Worm (Caenorhabditis elegans) whole organism, young adult: Measurements from ENCODE around the gene C47A4.5.
A peak's percentile ranks its signal among the peaks of the same experiment; 100 is the strongest.

Experiments
- B0336.3 ChIP-seq: fragments of 200-800 bp; sonication (Bioruptor generic); IDR thresholded peaks from 2 replicates; pipeline ENCODE4 v1.3.6; 2022; ENCODE audit warnings: missing genetic modification characterization, missing compliant biosample characterization
- F10E7.11 ChIP-seq: sonication (generic microtip); optimal IDR thresholded peaks from 2 replicates; lab custom pipeline; 2017; ENCODE audit warnings: mild to moderate bottlenecking, missing genetic modification characterization, moderate library complexity, missing compliant biosample characterization
- F22D6.2 ChIP-seq: sonication (generic microtip); optimal IDR thresholded peaks from 2 replicates; lab custom pipeline; 2016; ENCODE audit warnings: mild to moderate bottlenecking, missing genetic modification characterization, missing compliant biosample characterization
- F33H1.4 ChIP-seq: fragments of 200-800 bp; sonication (Bioruptor generic); IDR thresholded peaks from 2 replicates; pipeline ENCODE4 v1.3.6; 2022; ENCODE audit warnings: missing genetic modification reagents, missing genetic modification characterization, missing compliant biosample characterization
- F57A8.1 ChIP-seq: fragments of 200-800 bp; sonication (Bioruptor generic); optimal IDR thresholded peaks from 2 replicates; lab custom pipeline; 2018; ENCODE audit warnings: mild to moderate bottlenecking, missing genetic modification characterization, moderate library complexity, missing compliant biosample characterization
- K11D2.4 ChIP-seq: fragments of 200-800 bp; sonication (Bioruptor generic); IDR thresholded peaks from 2 replicates; pipeline ENCODE4 v1.3.6; 2022; ENCODE audit warnings: missing genetic modification reagents, missing genetic modification characterization, missing compliant biosample characterization
- K12H6.12 ChIP-seq: fragments of 200-800 bp; sonication (Bioruptor generic); optimal IDR thresholded peaks from 2 replicates; lab custom pipeline; 2018; ENCODE audit warnings: mild to moderate bottlenecking, missing genetic modification characterization, missing compliant biosample characterization
- Y53F4B.3 ChIP-seq: fragments of 200-800 bp; sonication (Bioruptor generic); IDR thresholded peaks from 2 replicates; pipeline ENCODE4 v1.3.6; 2022; ENCODE audit warnings: missing genetic modification reagents, missing genetic modification characterization, missing compliant biosample characterization
- Y95B8A.8 ChIP-seq: fragments of 200-800 bp; sonication (Bioruptor generic); IDR thresholded peaks from 2 replicates; pipeline ENCODE4 v1.3.6; 2022; ENCODE audit warnings: missing genetic modification reagents, missing genetic modification characterization, missing compliant biosample characterization
- aptf-2 ChIP-seq: fragments of 200-800 bp; sonication (Bioruptor generic); conservative IDR thresholded peaks from 2 replicates; pipeline ENCODE4 v1.3.6; 2022; ENCODE audit warnings: missing genetic modification reagents, missing genetic modification characterization, missing compliant biosample characterization
- attf-5 ChIP-seq: fragments of 200-800 bp; sonication (Bioruptor generic); optimal IDR thresholded peaks from 2 replicates; lab custom pipeline; 2018; ENCODE audit warnings: mild to moderate bottlenecking, missing genetic modification characterization, missing compliant biosample characterization
- attf-6 ChIP-seq: fragments of 200-800 bp; sonication (Bioruptor generic); IDR thresholded peaks from 2 replicates; pipeline ENCODE4 v1.3.6; 2022; ENCODE audit warnings: missing genetic modification reagents, missing genetic modification characterization, missing compliant biosample characterization
- bed-1 ChIP-seq: fragments of 200-800 bp; sonication (Bioruptor generic); IDR thresholded peaks from 2 replicates; pipeline ENCODE4 v1.3.6; 2022; ENCODE audit warnings: missing genetic modification reagents, missing genetic modification characterization, missing compliant biosample characterization
- bed-2 ChIP-seq: fragments of 200-800 bp; sonication (Bioruptor generic); IDR thresholded peaks from 2 replicates; pipeline ENCODE4 v1.3.6; 2022; ENCODE audit warnings: missing genetic modification reagents, missing genetic modification characterization, missing compliant biosample characterization
- ceh-40 ChIP-seq: fragments of 200-800 bp; sonication (Bioruptor generic); IDR thresholded peaks from 2 replicates; pipeline ENCODE4 v1.3.6; 2022; ENCODE audit warnings: missing genetic modification characterization, missing compliant biosample characterization
- chd-7 ChIP-seq: sonication (generic microtip); optimal IDR thresholded peaks from 2 replicates; lab custom pipeline; 2016; ENCODE audit warnings: mild to moderate bottlenecking, missing genetic modification characterization, moderate library complexity, missing compliant biosample characterization
- die-1 ChIP-seq: sonication (generic microtip); optimal IDR thresholded peaks from 2 replicates; lab custom pipeline; 2016; ENCODE audit warnings: missing genotype, mild to moderate bottlenecking, missing genetic modification characterization, missing compliant biosample characterization
- egl-44 ChIP-seq: fragments of 200-800 bp; sonication (Bioruptor generic); IDR thresholded peaks from 2 replicates; pipeline ENCODE4 v1.3.6; 2022; ENCODE audit warnings: missing genetic modification reagents, missing genetic modification characterization, missing compliant biosample characterization
- fkh-3 ChIP-seq: sonication (generic microtip); optimal IDR thresholded peaks from 2 replicates; lab custom pipeline; 2016; ENCODE audit warnings: mild to moderate bottlenecking, missing genetic modification characterization, missing compliant biosample characterization
- hlh-12 ChIP-seq: sonication (generic microtip); optimal IDR thresholded peaks from 2 replicates; lab custom pipeline; 2016; ENCODE audit warnings: missing genetic modification characterization, missing compliant biosample characterization
- hmg-1.2 ChIP-seq: fragments of 200-800 bp; sonication (Bioruptor generic); IDR thresholded peaks from 2 replicates; pipeline ENCODE4 v1.3.6; 2022; ENCODE audit warnings: missing genetic modification reagents, missing genetic modification characterization, missing compliant biosample characterization
- lir-1 ChIP-seq: fragments of 200-800 bp; sonication (Bioruptor generic); conservative IDR thresholded peaks from 2 replicates; pipeline ENCODE4 v1.3.6; 2022; ENCODE audit warnings: missing genetic modification reagents, missing genetic modification characterization, missing compliant biosample characterization
- lsl-1 ChIP-seq: fragments of 200-800 bp; sonication (Bioruptor generic); optimal IDR thresholded peaks from 2 replicates; lab custom pipeline; 2018; ENCODE audit warnings: mild to moderate bottlenecking, missing genetic modification characterization, moderate library complexity, missing compliant biosample characterization
- lsy-27 ChIP-seq: sonication (generic microtip); optimal IDR thresholded peaks from 2 replicates; lab custom pipeline; 2017; ENCODE audit warnings: missing genetic modification characterization, mild to moderate bottlenecking, missing compliant biosample characterization, antibody characterized with exemption, missing genotype, borderline replicate concordance; ENCODE audit not compliant: insufficient read depth
- madf-3 ChIP-seq: fragments of 200-800 bp; sonication (Bioruptor generic); IDR thresholded peaks from 2 replicates; pipeline ENCODE4 v1.3.6; 2022; ENCODE audit warnings: missing genetic modification reagents, missing genetic modification characterization, missing compliant biosample characterization
- nfya-2 ChIP-seq: fragments of 200-800 bp; sonication (Bioruptor generic); IDR thresholded peaks from 2 replicates; pipeline ENCODE4 v1.3.6; 2022; ENCODE audit warnings: missing genetic modification reagents, missing genetic modification characterization, missing compliant biosample characterization
- nfyb-1 ChIP-seq: fragments of 200-800 bp; sonication (Bioruptor generic); IDR thresholded peaks from 2 replicates; pipeline ENCODE4 v1.3.6; 2022; ENCODE audit warnings: missing genetic modification reagents, missing genetic modification characterization, missing compliant biosample characterization
- nhr-27 ChIP-seq: fragments of 200-800 bp; sonication (Bioruptor generic); optimal IDR thresholded peaks from 2 replicates; lab custom pipeline; 2018; ENCODE audit warnings: mild to moderate bottlenecking, missing genetic modification characterization, moderate library complexity, missing compliant biosample characterization
- nhr-80 ChIP-seq: sonication (generic microtip); optimal IDR thresholded peaks from 2 replicates; lab custom pipeline; 2016; ENCODE audit warnings: missing genetic modification characterization, missing compliant biosample characterization
- sea-2 ChIP-seq: fragments of 200-800 bp; sonication (Bioruptor generic); IDR thresholded peaks from 2 replicates; pipeline ENCODE4 v1.3.6; 2022; ENCODE audit warnings: missing genetic modification characterization, missing compliant biosample characterization
- snpc-1.1 ChIP-seq: sonication (generic microtip); optimal IDR thresholded peaks from 2 replicates; lab custom pipeline; 2017; ENCODE audit warnings: missing genetic modification characterization, mild to moderate bottlenecking, missing compliant biosample characterization, antibody characterized with exemption, moderate library complexity, missing genotype, missing genetic modification reagents; ENCODE audit not compliant: insufficient read depth
- snpc-3.4 ChIP-seq: sonication (generic microtip); optimal IDR thresholded peaks from 2 replicates; lab custom pipeline; 2017; ENCODE audit warnings: missing genetic modification characterization, mild to moderate bottlenecking, missing compliant biosample characterization, antibody characterized with exemption, moderate library complexity, missing genotype, missing genetic modification reagents
- xnd-1 ChIP-seq: sonication (generic microtip); optimal IDR thresholded peaks from 2 replicates; lab custom pipeline; 2016; ENCODE audit warnings: missing genotype, missing genetic modification reagents, missing genetic modification characterization, missing compliant biosample characterization
- ztf-26 ChIP-seq: sonication (generic microtip); optimal IDR thresholded peaks from 2 replicates; lab custom pipeline; 2017; ENCODE audit warnings: missing genetic modification characterization, missing compliant biosample characterization

C47A4.5 gene

DNA sequence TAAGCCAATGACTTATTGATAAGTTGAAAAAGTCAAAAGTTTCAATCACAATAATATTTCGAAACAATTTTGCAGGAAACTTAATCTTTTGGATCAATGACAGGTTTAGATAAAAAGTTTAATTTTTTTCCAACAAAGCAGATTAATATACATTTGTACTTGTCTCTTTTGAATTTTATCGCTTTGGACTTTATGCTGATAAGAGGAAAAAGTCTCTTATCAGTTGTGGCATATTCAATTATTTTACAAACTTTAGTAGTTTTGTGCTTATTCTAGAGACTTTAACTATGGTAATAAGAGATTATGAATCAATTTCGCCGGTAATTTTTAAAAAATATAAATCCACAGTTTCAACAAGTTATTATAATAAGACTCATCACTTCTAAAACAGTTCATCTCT, 17.6 kb upstream of the C47A4.5 start:
- TF ChIP-seq attf-5 (GFP tag; lab: Kevin White, UChicago) (no peak), ceh-40 (GFP tag; lab: Robert Waterston, UW) (no peak), Y53F4B.3 (GFP tag; lab: Robert Waterston, UW) (no peak), F57A8.1 (GFP tag; lab: Kevin White, UChicago) (no peak), lir-1 (GFP tag; lab: Robert Waterston, UW) (no peak), nhr-80 (tag; lab: Kevin White, UChicago) (peak; percentile 36), die-1 (tag; lab: Kevin White, UChicago) (no peak), fkh-3 (tag; lab: Kevin White, UChicago) (no peak)

DNA sequence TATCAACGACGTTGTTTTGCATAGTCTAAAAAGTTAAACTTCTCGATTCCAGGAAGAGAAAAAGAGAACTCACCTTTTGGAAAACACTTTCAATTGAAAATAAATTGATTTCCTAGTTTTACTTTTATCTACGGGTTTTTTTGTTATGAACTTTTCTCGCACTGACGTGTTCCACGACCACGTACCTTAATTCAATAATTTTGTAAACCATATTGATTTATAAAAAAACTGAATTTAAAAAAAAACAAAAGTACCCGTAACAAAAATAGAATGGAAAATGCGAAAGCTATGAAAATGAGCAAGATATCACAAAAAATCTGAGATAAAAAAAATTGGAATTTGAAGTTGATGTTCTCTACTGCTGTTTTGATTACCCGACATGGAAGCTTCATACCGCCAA, 3.3 kb upstream of the C47A4.5 start, which contains the start of gene C47A4.3:
C47A4.3 (minus strand) TSS at position 101 of the 400 bp plus-strand sequence.
- TF ChIP-seq attf-6 (GFP tag; lab: Robert Waterston, UW): no peak
- no peak for TF ChIP-seq nhr-27
- no peak for TF ChIP-seq madf-3 (GFP tag; lab: Robert Waterston, UW)
- TF ChIP-seq nfya-2: no peak
- no peak for TF ChIP-seq nfyb-1 (GFP tag; lab: Robert Waterston, UW)
- TF ChIP-seq F22D6.2 (tag; lab: Kevin White, UChicago): no peak
- TF ChIP-seq ztf-26: no peak
- no peak for TF ChIP-seq K11D2.4
- TF ChIP-seq attf-5 (GFP tag; lab: Kevin White, UChicago): no peak
- no peak for TF ChIP-seq chd-7
- TF ChIP-seq xnd-1: no peak
- TF ChIP-seq lsl-1 (GFP tag; lab: Kevin White, UChicago): no peak
- TF ChIP-seq F33H1.4 (GFP tag; lab: Robert Waterston, UW): no peak
- TF ChIP-seq hlh-12 (tag; lab: Kevin White, UChicago): no peak
- TF ChIP-seq F57A8.1 (GFP tag; lab: Kevin White, UChicago): no peak
- no peak for TF ChIP-seq Y95B8A.8
- no peak for TF ChIP-seq sea-2 (GFP tag; lab: Robert Waterston, UW)
- TF ChIP-seq bed-1 (GFP tag; lab: Robert Waterston, UW): no peak
- no peak for TF ChIP-seq snpc-3.4 (tag; lab: Kevin White, UChicago)
- TF ChIP-seq hmg-1.2 (GFP tag; lab: Robert Waterston, UW): no peak

DNA sequence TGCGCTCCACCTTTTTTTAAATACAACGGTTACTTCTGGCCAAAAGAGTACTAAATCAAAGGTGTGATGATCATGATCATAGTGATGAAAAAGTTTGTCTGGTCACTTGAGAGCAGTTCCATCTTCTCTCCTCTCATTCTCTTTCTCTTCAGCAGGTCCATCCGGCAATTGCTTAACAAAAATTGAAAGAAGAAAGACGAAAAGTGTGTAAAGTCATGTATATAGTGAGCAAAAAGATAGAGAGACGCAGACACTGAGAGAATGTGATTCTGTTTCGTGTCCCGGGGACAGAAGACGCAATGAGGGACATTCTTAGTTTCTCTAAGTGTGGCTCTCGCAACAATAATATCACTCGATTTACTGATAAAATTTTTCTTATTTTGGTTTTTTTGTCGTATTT, 3.3 kb downstream of the C47A4.5 start:
- TF ChIP-seq F10E7.11 (tag; lab: Kevin White, UChicago): no peak
- TF ChIP-seq, all 124 proteins: peak for 0

DNA sequence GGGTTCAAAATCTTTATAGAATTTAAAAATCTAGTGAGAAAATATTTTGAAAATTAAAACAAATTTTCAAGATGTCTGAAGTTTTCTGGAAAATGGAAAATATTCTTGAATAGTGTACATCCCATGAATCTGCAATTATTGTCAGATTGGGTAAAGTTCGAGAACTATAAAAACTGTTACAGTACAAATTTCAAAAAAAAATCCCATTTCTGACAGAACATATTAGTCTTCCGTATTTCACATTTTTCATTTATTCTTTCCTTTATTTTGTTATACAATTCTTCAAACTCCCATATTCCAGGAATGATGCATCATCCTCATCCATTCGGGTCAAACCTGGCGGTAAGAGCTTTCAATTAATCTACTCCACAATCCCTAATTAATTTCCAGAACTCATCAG, 4.5 kb downstream of the C47A4.5 start, which contains the start of gene sorb-1:
sorb-1 (plus strand) TSS at position 301 of the 400 bp plus-strand sequence.
- no peak for TF ChIP-seq aptf-2
- no peak for TF ChIP-seq nfyb-1 (GFP tag; lab: Robert Waterston, UW)
- no peak for TF ChIP-seq attf-5 (GFP tag; lab: Kevin White, UChicago)
- TF ChIP-seq bed-2 (GFP tag; lab: Robert Waterston, UW): no peak
- TF ChIP-seq lsy-27 (tag; lab: Kevin White, UChicago): no peak

DNA sequence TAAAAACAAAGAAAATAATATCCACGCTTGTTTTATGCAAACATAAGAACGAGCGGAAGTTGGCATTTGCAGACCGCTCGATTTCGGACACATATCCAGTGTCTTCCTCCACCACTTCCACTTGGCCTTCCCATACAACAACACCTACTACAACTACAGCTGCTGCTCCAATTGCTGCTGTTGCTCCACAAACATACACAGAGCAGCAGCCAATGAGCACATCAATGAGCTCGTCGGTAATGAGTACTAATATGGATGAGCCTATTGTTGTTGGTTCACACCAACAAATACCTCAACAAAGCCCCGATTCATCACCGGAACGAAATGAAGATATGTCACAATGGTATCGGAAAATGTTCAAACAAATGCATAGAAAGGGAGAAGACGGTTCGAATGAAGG, 10.1 kb downstream of the C47A4.5 start:
- TF ChIP-seq F22D6.2 (tag; lab: Kevin White, UChicago): no peak
- TF ChIP-seq sea-2 (GFP tag; lab: Robert Waterston, UW): no peak
- TF ChIP-seq ceh-40 (GFP tag; lab: Robert Waterston, UW): no peak
- TF ChIP-seq B0336.3 (GFP tag; lab: Robert Waterston, UW): no peak
- TF ChIP-seq fkh-3 (tag; lab: Kevin White, UChicago): no peak
- no peak for TF ChIP-seq snpc-1.1 (tag; lab: Kevin White, UChicago)
- TF ChIP-seq K12H6.12 (tag; lab: Kevin White, UChicago): no peak
- no peak for TF ChIP-seq egl-44 (GFP tag; lab: Robert Waterston, UW)
- no peak for TF ChIP-seq F57A8.1 (GFP tag; lab: Kevin White, UChicago)
- TF ChIP-seq lsy-27 (tag; lab: Kevin White, UChicago): no peak
